Worm (Caenorhabditis elegans): ENCODE data around the gene C16C8.20.

C16C8.20 gene

DNA sequence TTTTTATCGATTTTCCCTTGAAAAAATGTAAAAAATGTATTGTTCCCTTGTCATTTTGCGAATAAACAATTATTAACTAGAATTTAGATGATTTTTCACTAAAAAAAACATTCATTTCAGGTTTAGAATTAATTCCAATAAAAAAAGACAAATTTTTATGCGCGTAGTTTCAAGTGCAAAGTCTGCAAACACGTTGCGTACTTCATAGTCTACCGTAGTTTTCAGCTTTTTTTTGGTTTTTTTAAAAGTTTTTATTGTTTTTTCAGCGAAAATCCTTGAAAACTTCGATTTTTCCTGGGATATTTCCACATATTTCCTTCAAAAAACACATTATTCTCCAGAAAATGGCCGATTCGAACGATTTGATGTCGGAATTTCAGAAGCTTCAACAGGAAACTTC lies 6.8 kb downstream of the C16C8.20 start, which contains the start of gene C16C8.11:
Gene C16C8.11, plus strand, starts transcription at position 188 of the 400 bp plus-strand sequence.
- TF ChIP-seq nhr-28 (tag; optimal IDR thresholded peaks at IDR 0.05) (no peak), sea-2 (GFP tag; optimal IDR thresholded peaks at IDR 0.05) (no peak), nhr-25 (tag; optimal IDR thresholded peaks at IDR 0.05) (no peak)

DNA sequence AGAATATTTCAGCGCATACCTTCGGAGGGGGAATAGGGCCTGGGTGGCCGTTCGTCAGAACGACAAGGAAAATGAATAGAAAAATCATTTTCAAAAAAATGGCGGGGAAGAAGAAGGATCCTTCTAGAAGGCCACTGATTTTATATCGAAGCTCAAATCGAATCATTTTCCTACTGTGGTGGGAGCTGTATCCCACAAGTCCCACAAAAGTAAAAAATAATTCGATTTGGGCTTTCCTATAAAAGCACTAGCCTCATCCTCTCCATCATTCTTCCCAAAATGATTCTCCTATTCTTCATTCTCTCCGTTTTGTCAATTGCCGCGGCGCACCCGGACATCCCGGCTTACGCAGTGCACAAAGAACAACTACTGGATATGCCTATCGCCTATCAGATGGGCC lies 11.5 kb downstream of the C16C8.20 start, which contains the start of the genes C16C8.26 and C16C8.19:
Gene C16C8.26, minus strand, starts transcription at position 101 of the 400 bp plus-strand sequence.
Gene C16C8.19, plus strand, starts transcription at position 279 of the 400 bp plus-strand sequence.
- no peak for TF ChIP-seq egl-27 (tag; optimal IDR thresholded peaks at IDR 0.05)
- TF ChIP-seq lin-15B (tag; optimal IDR thresholded peaks at IDR 0.05) = no peak
- no peak for TF ChIP-seq elt-1 (tag; optimal IDR thresholded peaks at IDR 0.05)
- TF ChIP-seq nhr-23 (tag; optimal IDR thresholded peaks at IDR 0.05) = no peak
- no peak for TF ChIP-seq fos-1 (tag; optimal IDR thresholded peaks at IDR 0.05)
- no peak for TF ChIP-seq unc-62 (GFP tag; optimal IDR thresholded peaks at IDR 0.05)
- no peak for TF ChIP-seq nhr-237 (tag; optimal IDR thresholded peaks at IDR 0.05)
- TF ChIP-seq nhr-28 (tag; optimal IDR thresholded peaks at IDR 0.05) = no peak
- no peak for TF ChIP-seq ZK546.5 (tag; optimal IDR thresholded peaks at IDR 0.05)
- no peak for TF ChIP-seq ztf-4 (tag; optimal IDR thresholded peaks at IDR 0.05)
- TF ChIP-seq nhr-25 (tag; optimal IDR thresholded peaks at IDR 0.05) = no peak
- no peak for TF ChIP-seq daf-12 (tag; optimal IDR thresholded peaks at IDR 0.05)
- no peak for TF ChIP-seq ceh-16 (tag; optimal IDR thresholded peaks at IDR 0.05)
- TF ChIP-seq fkh-10 (GFP tag; optimal IDR thresholded peaks at IDR 0.05) = no peak
- TF ChIP-seq sea-2 (GFP tag; optimal IDR thresholded peaks at IDR 0.05) = no peak
- no peak for TF ChIP-seq jun-1 (tag; optimal IDR thresholded peaks at IDR 0.05)
- TF ChIP-seq lsy-12 (tag; optimal IDR thresholded peaks at IDR 0.05) = no peak
- no peak for TF ChIP-seq tbx-2 (tag; optimal IDR thresholded peaks at IDR 0.05)

DNA sequence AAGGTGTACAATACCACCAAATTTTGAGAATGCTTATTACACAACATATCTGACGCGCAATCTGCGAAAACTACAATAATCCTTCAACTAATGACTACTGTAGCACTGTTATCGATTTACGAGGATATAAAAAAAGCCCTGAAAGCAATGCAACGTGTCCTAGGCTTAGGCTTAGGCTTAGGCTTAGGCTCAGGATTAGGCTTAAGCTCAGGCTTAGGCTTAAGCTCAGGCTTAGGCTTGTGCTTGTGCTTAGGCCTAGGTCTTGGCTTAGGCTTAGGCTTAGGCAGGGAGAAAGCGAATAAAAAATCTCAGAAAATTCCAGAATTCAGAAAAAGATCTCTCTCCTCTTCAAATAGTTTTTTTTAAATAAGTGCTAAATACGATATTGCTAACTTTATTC lies 12.5 kb downstream of the C16C8.20 start:
- TF ChIP-seq nhr-25 (tag; optimal IDR thresholded peaks at IDR 0.05) (no peak), pha-4 (tag; optimal IDR thresholded peaks at IDR 0.05) (no peak), nhr-67 (tag; optimal IDR thresholded peaks at IDR 0.05) (no peak)

DNA sequence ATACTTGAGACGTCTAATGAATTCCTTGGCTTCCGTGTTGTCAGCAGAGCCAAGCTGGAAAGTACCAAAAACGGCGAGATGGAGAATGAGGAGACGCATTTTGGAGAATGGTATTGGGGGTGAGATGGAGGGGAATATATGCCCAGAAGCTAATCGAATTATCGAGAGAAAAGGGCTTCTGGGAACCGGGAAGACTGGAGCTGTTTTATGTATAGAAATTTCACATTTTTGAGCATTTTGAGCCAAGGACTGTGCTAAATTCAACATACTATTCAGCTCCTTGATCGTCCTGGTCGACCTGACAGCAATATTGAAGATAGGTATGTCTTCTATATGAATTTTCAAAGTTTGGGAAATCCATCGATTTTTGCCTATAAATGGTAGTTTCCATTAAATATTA lies 13.3 kb downstream of the C16C8.20 start, which contains the start of gene C16C8.7:
Gene C16C8.7, minus strand, starts transcription at position 101 of the 400 bp plus-strand sequence.
- TF ChIP-seq ceh-9 (tag; optimal IDR thresholded peaks at IDR 0.05) (no peak), ceh-82 (tag; optimal IDR thresholded peaks at IDR 0.05) (no peak), elt-3 (tag; optimal IDR thresholded peaks at IDR 0.05) (no peak), nhr-77 (tag; optimal IDR thresholded peaks at IDR 0.05) (no peak), nfya-1 (tag; optimal IDR thresholded peaks at IDR 0.05; ENCODE audit: insufficient read depth) (no peak), elt-1 (tag; optimal IDR thresholded peaks at IDR 0.05) (no peak), nhr-237 (tag; optimal IDR thresholded peaks at IDR 0.05) (no peak), lsy-12 (tag; optimal IDR thresholded peaks at IDR 0.05) (no peak), nhr-25 (tag; optimal IDR thresholded peaks at IDR 0.05) (no peak), tbx-2 (tag; optimal IDR thresholded peaks at IDR 0.05) (no peak), mdl-1 (tag; optimal IDR thresholded peaks at IDR 0.05) (no peak), ztf-11 (tag; optimal IDR thresholded peaks at IDR 0.05) (no peak), egl-5 (tag; optimal IDR thresholded peaks at IDR 0.05) (no peak), jun-1 (tag; optimal IDR thresholded peaks at IDR 0.05) (no peak), nhr-12 (tag; optimal IDR thresholded peaks at IDR 0.05) (no peak), ZK546.5 (tag; optimal IDR thresholded peaks at IDR 0.05) (no peak), nhr-67 (tag; optimal IDR thresholded peaks at IDR 0.05) (no peak), lin-39 (tag; optimal IDR thresholded peaks at IDR 0.05) (no peak), egl-27 (tag; optimal IDR thresholded peaks at IDR 0.05) (no peak)

DNA sequence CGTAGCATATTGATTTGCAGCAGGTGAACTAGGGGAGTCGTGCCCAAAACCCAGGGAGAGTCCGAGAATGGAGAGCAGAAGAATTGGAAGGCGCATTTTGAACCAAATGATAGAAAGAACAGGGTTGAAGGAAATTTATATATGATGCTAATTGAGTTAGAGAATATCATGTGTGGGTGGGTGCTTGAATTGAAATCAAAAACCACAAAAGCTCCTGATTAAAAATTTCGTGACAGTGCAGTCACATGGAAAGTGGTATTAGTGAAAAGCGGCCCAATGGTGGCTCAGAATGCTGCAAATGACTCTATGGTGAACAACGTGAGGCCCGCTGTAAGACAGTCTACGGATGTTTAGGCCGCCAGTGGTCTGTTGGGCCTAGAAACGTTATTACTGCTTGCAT lies 14.8 kb downstream of the C16C8.20 start, which contains the start of gene C16C8.8:
Gene C16C8.8, minus strand, starts transcription at position 101 of the 400 bp plus-strand sequence.
- TF ChIP-seq ZK546.5 (tag; optimal IDR thresholded peaks at IDR 0.05) (no peak), sea-2 (GFP tag; optimal IDR thresholded peaks at IDR 0.05) (no peak), nhr-28 (tag; optimal IDR thresholded peaks at IDR 0.05) (no peak), egl-27 (tag; optimal IDR thresholded peaks at IDR 0.05) (no peak), lin-15B (tag; optimal IDR thresholded peaks at IDR 0.05) (no peak), hmg-11 (tag; optimal IDR thresholded peaks at IDR 0.05) (no peak), zag-1 (tag; optimal IDR thresholded peaks at IDR 0.05) (no peak), nhr-67 (tag; optimal IDR thresholded peaks at IDR 0.05) (no peak), mdl-1 (tag; optimal IDR thresholded peaks at IDR 0.05) (no peak), unc-39 (tag; optimal IDR thresholded peaks at IDR 0.05) (no peak), nhr-11 (tag; optimal IDR thresholded peaks at IDR 0.05) (no peak), pqm-1 (tag; optimal IDR thresholded peaks at IDR 0.05) (no peak), eor-1 (tag; optimal IDR thresholded peaks at IDR 0.05) (no peak), nhr-12 (tag; optimal IDR thresholded peaks at IDR 0.05) (no peak)
